Worm (Caenorhabditis elegans) whole organism, L2 larva: ENCODE data around the gene R02D5.9.

ENCODE experiments used
- R02D3.7 ChIP-seq: fragments of 150-350 bp; optimal IDR thresholded peaks from 2 replicates; lab custom pipeline; 2014; ENCODE audit warnings: missing biosample characterization, missing genetic modification characterization
- Y55F3AM.14 ChIP-seq: fragments of 200-800 bp; sonication (Bioruptor generic); optimal IDR thresholded peaks from 2 replicates; lab custom pipeline; 2018; ENCODE audit warnings: mild to moderate bottlenecking, missing genetic modification characterization, missing compliant biosample characterization
- ZK546.5 ChIP-seq: sonication (generic microtip); optimal IDR thresholded peaks from 2 replicates; lab custom pipeline; 2017; ENCODE audit warnings: missing biosample characterization, missing genetic modification characterization
- alr-1 ChIP-seq: fragments of 150-350 bp; optimal IDR thresholded peaks from 2 replicates; lab custom pipeline; 2014; ENCODE audit warnings: missing biosample characterization, missing genetic modification characterization
- aly-2 ChIP-seq: fragments of 150-350 bp; optimal IDR thresholded peaks from 2 replicates; lab custom pipeline; 2014; ENCODE audit warnings: missing biosample characterization, missing genetic modification characterization
- blmp-1 ChIP-seq: sonication (generic microtip); optimal IDR thresholded peaks from 2 replicates; lab custom pipeline; 2017; ENCODE audit warnings: missing genetic modification characterization, mild to moderate bottlenecking, missing compliant biosample characterization, antibody characterized with exemption, moderate library complexity; ENCODE audit not compliant: insufficient read depth
- ceh-16 ChIP-seq: fragments of 150-350 bp; optimal IDR thresholded peaks from 2 replicates; lab custom pipeline; 2014; ENCODE audit warnings: missing biosample characterization, missing genetic modification characterization
- ceh-82 ChIP-seq: fragments of 150-350 bp; optimal IDR thresholded peaks from 2 replicates; lab custom pipeline; 2014; ENCODE audit warnings: missing biosample characterization, missing genetic modification characterization
- crh-2 ChIP-seq: sonication (generic microtip); optimal IDR thresholded peaks from 2 replicates; lab custom pipeline; 2017; ENCODE audit warnings: missing biosample characterization, missing genetic modification characterization
- dmd-4 ChIP-seq: sonication (generic microtip); optimal IDR thresholded peaks from 2 replicates; lab custom pipeline; 2017; ENCODE audit warnings: missing biosample characterization, missing genetic modification characterization
- elt-1 ChIP-seq: fragments of 150-350 bp; optimal IDR thresholded peaks from 2 replicates; lab custom pipeline; 2014; ENCODE audit warnings: missing biosample characterization, missing genetic modification characterization
- elt-3 ChIP-seq: sonication (generic microtip); optimal IDR thresholded peaks from 2 replicates; lab custom pipeline; 2017; ENCODE audit warnings: missing biosample characterization, missing genetic modification characterization
- fos-1 ChIP-seq: fragments of 150-350 bp; optimal IDR thresholded peaks from 2 replicates; lab custom pipeline; 2014; ENCODE audit warnings: missing biosample characterization, missing genetic modification characterization
- lin-11 ChIP-seq: fragments of 150-350 bp; sonication (generic microtip); optimal IDR thresholded peaks from 2 replicates; lab custom pipeline; 2014; ENCODE audit warnings: missing biosample characterization, missing genetic modification characterization, inconsistent platforms, mixed read lengths
- lin-13 ChIP-seq: fragments of 150-350 bp; optimal IDR thresholded peaks from 2 replicates; lab custom pipeline; 2014; ENCODE audit warnings: missing biosample characterization, missing genetic modification reagents, missing genetic modification characterization
- lin-39 ChIP-seq: fragments of 150-350 bp; optimal IDR thresholded peaks from 2 replicates; lab custom pipeline; 2014; ENCODE audit warnings: missing biosample characterization, missing genetic modification reagents, missing genetic modification characterization
- lsy-2 ChIP-seq, 2 experiments: fragments of 150-350 bp in 1 of 2; sonication (generic microtip) in 1 of 2; optimal IDR thresholded peaks; 2 replicates each; lab custom pipeline; 2014 to 2017; ENCODE audit warnings: missing biosample characterization in 2 of 2, missing genetic modification characterization in 2 of 2
- mbf-1 ChIP-seq: sonication (generic microtip); optimal IDR thresholded peaks from 2 replicates; lab custom pipeline; 2017; ENCODE audit warnings: missing biosample characterization, missing genetic modification characterization
- mdl-1 ChIP-seq, 2 experiments: fragments of 150-350 bp in 1 of 2; sonication (generic microtip) in 1 of 2; optimal IDR thresholded peaks; 2 replicates each; lab custom pipeline; 2017; ENCODE audit warnings: missing biosample characterization in 2 of 2, missing genetic modification characterization in 2 of 2
- nhr-10 ChIP-seq: sonication (generic microtip); optimal IDR thresholded peaks from 2 replicates; lab custom pipeline; 2017; ENCODE audit warnings: missing biosample characterization, missing genetic modification characterization
- nhr-11 ChIP-seq: fragments of 150-350 bp; optimal IDR thresholded peaks from 2 replicates; lab custom pipeline; 2014; ENCODE audit warnings: missing biosample characterization, missing genetic modification characterization
- nhr-12 ChIP-seq: fragments of 150-350 bp; optimal IDR thresholded peaks from 2 replicates; lab custom pipeline; 2014; ENCODE audit warnings: missing biosample characterization, missing genetic modification characterization
- nhr-129 ChIP-seq: fragments of 150-350 bp; optimal IDR thresholded peaks from 2 replicates; lab custom pipeline; 2014; ENCODE audit warnings: missing biosample characterization, missing genetic modification characterization
- nhr-21 ChIP-seq: fragments of 150-350 bp; optimal IDR thresholded peaks from 2 replicates; lab custom pipeline; 2014; ENCODE audit warnings: missing biosample characterization, missing genetic modification characterization
- nhr-237 ChIP-seq: fragments of 150-350 bp; optimal IDR thresholded peaks from 2 replicates; lab custom pipeline; 2014; ENCODE audit warnings: missing biosample characterization, missing genetic modification characterization
- nhr-6 ChIP-seq: fragments of 150-350 bp; optimal IDR thresholded peaks from 2 replicates; lab custom pipeline; 2014; ENCODE audit warnings: missing biosample characterization, missing genetic modification characterization
- nhr-77 ChIP-seq: fragments of 150-350 bp; optimal IDR thresholded peaks from 2 replicates; lab custom pipeline; 2014; ENCODE audit warnings: missing biosample characterization, missing genetic modification characterization
- sem-4 ChIP-seq: fragments of 150-350 bp; optimal IDR thresholded peaks from 2 replicates; lab custom pipeline; 2014; ENCODE audit warnings: missing biosample characterization, missing genetic modification reagents, missing genetic modification characterization
- sma-3 ChIP-seq: sonication (generic microtip); optimal IDR thresholded peaks from 2 replicates; lab custom pipeline; 2016; ENCODE audit warnings: missing genetic modification reagents, missing genetic modification characterization, missing compliant biosample characterization
- sma-9 ChIP-seq, 2 experiments: fragments of 150-350 bp in 1 of 2; sonication (generic microtip) in 1 of 2; optimal IDR thresholded peaks; 2 replicates each; lab custom pipeline; 2014 to 2016; ENCODE audit warnings: missing genetic modification characterization in 2 of 2, mild to moderate bottlenecking in 1 of 2, missing biosample characterization in 1 of 2, missing compliant biosample characterization in 1 of 2, missing genetic modification reagents in 1 of 2, moderate library complexity in 1 of 2
- snpc-4 ChIP-seq: fragments of 150-350 bp; optimal IDR thresholded peaks from 2 replicates; lab custom pipeline; 2014; ENCODE audit warnings: missing biosample characterization, missing genetic modification characterization
- unc-39 ChIP-seq: fragments of 150-350 bp; optimal IDR thresholded peaks from 2 replicates; lab custom pipeline; 2014; ENCODE audit warnings: missing biosample characterization, missing genetic modification characterization
- unc-55 ChIP-seq: fragments of 150-350 bp; sonication (generic microtip); optimal IDR thresholded peaks from 3 replicates; lab custom pipeline; 2014; ENCODE audit warnings: missing biosample characterization, missing genetic modification reagents, missing genetic modification characterization
- ztf-1 ChIP-seq: fragments of 200-800 bp; sonication (Bioruptor generic); conservative IDR thresholded peaks from 2 replicates; pipeline ENCODE4 v1.3.6; 2022; ENCODE audit warnings: missing genetic modification characterization, missing compliant biosample characterization
- ztf-4 ChIP-seq: fragments of 150-350 bp; optimal IDR thresholded peaks from 2 replicates; lab custom pipeline; 2014; ENCODE audit warnings: missing biosample characterization, missing genetic modification characterization

Gene R02D5.9

DNA sequence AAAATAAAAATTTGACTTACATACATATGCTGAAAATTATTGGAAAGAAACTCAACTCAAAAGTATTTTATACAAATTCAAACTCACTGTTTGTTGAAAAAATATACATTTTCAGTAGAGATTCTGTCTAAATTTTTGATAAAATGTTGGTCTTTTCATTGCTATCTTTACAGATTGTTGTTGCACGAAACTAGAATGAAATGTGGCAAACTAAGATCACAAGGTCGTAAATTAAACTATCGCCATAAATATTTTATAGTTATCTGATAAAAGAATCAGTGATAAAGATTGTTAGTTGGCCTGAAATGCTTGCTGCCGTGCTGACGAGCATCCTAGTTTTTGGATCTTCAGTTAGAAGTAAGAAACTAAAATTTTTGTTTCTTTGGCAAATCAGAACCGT is 31.9 kb downstream of the R02D5.9 start, which contains the start of gene clec-55:
TSS of gene clec-55 (plus strand) at position 301 of the 400 bp plus-strand sequence.
- TF ChIP-seq nhr-11 (tag; lab: Kevin White, UChicago) (no peak), ceh-82 (tag; lab: Kevin White, UChicago) (no peak), ceh-16 (tag; lab: Kevin White, UChicago) (no peak), nhr-21 (tag; lab: Kevin White, UChicago) (no peak), nhr-12 (tag; lab: Kevin White, UChicago) (no peak)

DNA sequence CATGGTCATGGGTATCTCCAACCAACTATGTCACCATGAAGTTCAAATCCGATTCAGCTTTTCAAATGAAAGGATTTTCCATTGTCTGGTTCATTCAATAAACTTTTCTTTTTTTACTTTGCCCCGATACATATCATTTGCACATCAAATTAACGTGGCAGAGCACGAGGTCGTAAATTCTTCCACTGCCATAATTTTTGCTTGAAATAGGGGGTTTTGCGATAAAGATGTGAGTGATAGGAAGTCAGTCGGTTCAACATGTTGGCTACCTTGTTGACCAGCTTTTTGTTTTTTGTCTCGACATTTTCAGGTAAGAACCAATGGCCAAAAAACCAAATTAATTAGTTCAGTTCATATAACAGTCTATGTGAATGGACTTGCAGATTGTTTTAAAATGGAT is 34.2 kb downstream of the R02D5.9 start, which contains the start of gene clec-54:
TSS of gene clec-54 (plus strand) at position 224 of the 400 bp plus-strand sequence.
- TF ChIP-seq crh-2 (tag; lab: Kevin White, UChicago) (peak; percentile 35), alr-1 (tag; lab: Kevin White, UChicago) (no peak)
- TF ChIP-seq, all 48 proteins: peak for 1

- TF ChIP-seq ceh-82 (tag; lab: Kevin White, UChicago) (no peak), ceh-16 (tag; lab: Kevin White, UChicago) (no peak), lin-11 (tag; lab: Kevin White, UChicago) (no peak), lin-13 (GFP tag; lab: Kevin White, UChicago) (no peak), blmp-1 (tag; lab: Kevin White, UChicago) (no peak), aly-2 (tag; lab: Kevin White, UChicago) (no peak), elt-3 (no peak), ZK546.5 (no peak), sma-9 (GFP tag; optimal IDR thresholded peaks at IDR 0.05; lab: Kevin White, UChicago) (no peak), sma-9 (tag; optimal IDR thresholded peaks at IDR 0.05; lab: Kevin White, UChicago) (no peak), nhr-10 (tag; lab: Kevin White, UChicago) (no peak), elt-1 (tag; lab: Kevin White, UChicago) (no peak), nhr-237 (tag; lab: Kevin White, UChicago) (no peak), nhr-77 (no peak), snpc-4 (tag; lab: Kevin White, UChicago) (no peak), mbf-1 (no peak), nhr-11 (tag; lab: Kevin White, UChicago) (no peak), mdl-1 (tag; optimal IDR thresholded peaks at IDR 0.05; lab: Kevin White, UChicago) (no peak), lsy-2 (tag; optimal IDR thresholded peaks at IDR 0.05; lab: Kevin White, UChicago) (no peak), nhr-129 (tag; lab: Kevin White, UChicago) (no peak)
- TF ChIP-seq, all 48 proteins: peak for 0
Observed at ce11 chrV:14474099-14474498, 36.8 kb downstream of the R02D5.9 start, which contains the start of gene clec-56. Gene clec-56, plus strand, starts transcription at chrV:14474399.

DNA sequence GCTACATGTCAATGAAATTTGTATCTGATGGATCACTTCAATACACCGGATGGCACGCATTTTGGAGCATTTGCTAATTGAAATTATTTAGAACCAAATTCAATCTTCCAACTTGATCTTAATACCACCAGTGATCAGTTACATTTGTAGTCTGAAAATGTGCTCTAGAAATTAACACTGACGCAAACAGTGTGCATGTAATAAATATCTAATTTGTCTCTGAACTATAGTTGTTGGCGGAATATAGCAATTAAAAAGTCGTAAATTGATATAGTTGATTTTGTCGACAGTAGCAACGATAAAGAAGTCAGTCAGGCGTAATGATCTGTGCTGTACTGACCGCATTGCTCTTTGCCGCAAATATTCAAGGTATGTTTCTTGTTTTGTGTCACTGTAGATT is 38.7 kb downstream of the R02D5.9 start, which contains the start of gene clec-227:
TSS of gene clec-227 (plus strand) at position 301 of the 400 bp plus-strand sequence.
- TF ChIP-seq nhr-21 (tag; lab: Kevin White, UChicago) = no peak
- TF ChIP-seq, all 48 proteins: peak for 0

- no peak for TF ChIP-seq sma-3 (GFP tag; lab: Kevin White, UChicago)
- TF ChIP-seq unc-39 (tag; lab: Kevin White, UChicago) = no peak
- no peak for TF ChIP-seq nhr-129 (tag; lab: Kevin White, UChicago)
- TF ChIP-seq R02D3.7 = no peak
- TF ChIP-seq lin-39 (tag; lab: Kevin White, UChicago) = no peak
- TF ChIP-seq alr-1 (tag; lab: Kevin White, UChicago) = no peak
- no peak for TF ChIP-seq Y55F3AM.14 (GFP tag; lab: Kevin White, UChicago)
- no peak for TF ChIP-seq nhr-77
- TF ChIP-seq unc-55 (GFP tag; lab: Kevin White, UChicago) = no peak
- TF ChIP-seq snpc-4 (tag; lab: Kevin White, UChicago) = no peak
- no peak for TF ChIP-seq nhr-6 (tag; lab: Kevin White, UChicago)
- no peak for TF ChIP-seq dmd-4 (tag; lab: Kevin White, UChicago)
- TF ChIP-seq fos-1 (tag; lab: Kevin White, UChicago) = no peak
- no peak for TF ChIP-seq ZK546.5
- TF ChIP-seq sem-4 (tag; lab: Kevin White, UChicago) = no peak
- no peak for TF ChIP-seq lin-13 (GFP tag; lab: Kevin White, UChicago)
- TF ChIP-seq ztf-4 = no peak
- TF ChIP-seq ztf-1 (GFP tag; lab: Robert Waterston, UW) = no peak
Observed at ce11 chrV:14468931-14469330, 42.0 kb downstream of the R02D5.9 start, which contains the start of gene clec-57. Gene clec-57, plus strand, starts transcription at chrV:14469231.
